Worm (Caenorhabditis elegans): ENCODE data around the gene F32H5.1.

DNA sequence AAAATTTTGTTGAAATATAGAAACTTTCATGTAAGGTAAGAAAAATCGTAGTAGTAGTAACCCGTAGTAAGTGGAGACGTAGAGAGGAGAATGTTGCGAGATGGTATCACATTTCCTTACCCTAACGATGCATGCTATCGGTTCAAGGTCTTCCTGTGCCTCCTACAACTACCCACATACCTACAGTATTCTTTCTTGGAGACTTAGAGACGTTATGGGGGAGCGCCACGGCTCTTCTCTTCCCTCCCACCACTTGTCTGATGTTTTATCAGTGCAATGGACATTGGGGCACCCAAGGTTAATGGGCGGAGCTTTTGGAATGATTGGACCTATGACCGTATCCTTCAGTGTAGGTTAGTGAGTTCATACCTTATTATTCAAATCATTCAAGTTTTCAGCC, 33.1 kb upstream of the F32H5.1 start:
- TF ChIP-seq ceh-32 (tag; optimal IDR thresholded peaks at IDR 0.05; ENCODE audit: poor library complexity): no peak
- TF ChIP-seq nhr-76 (tag; optimal IDR thresholded peaks at IDR 0.05): no peak
- no peak for TF ChIP-seq ceh-28 (tag; optimal IDR thresholded peaks at IDR 0.05)
- TF ChIP-seq ceh-82 (tag; optimal IDR thresholded peaks at IDR 0.05): no peak
- TF ChIP-seq mxl-2 (GFP tag; conservative IDR thresholded peaks at IDR 0.05): no peak
- TF ChIP-seq unc-62 (GFP tag; optimal IDR thresholded peaks at IDR 0.05 in 1 of 2): no peak
- no peak for TF ChIP-seq unc-62 (tag; optimal IDR thresholded peaks at IDR 0.05)
- no peak for TF ChIP-seq lin-1 (GFP tag; IDR thresholded peaks at IDR 0.05)
- no peak for TF ChIP-seq unc-39 (tag; optimal IDR thresholded peaks at IDR 0.05)
- no peak for TF ChIP-seq lin-15B (tag; optimal IDR thresholded peaks at IDR 0.05)
- TF ChIP-seq nhr-237 (tag; optimal IDR thresholded peaks at IDR 0.05): no peak
- no peak for TF ChIP-seq lin-39 (tag; optimal IDR thresholded peaks at IDR 0.05)
- TF ChIP-seq nhr-6 (tag; optimal IDR thresholded peaks at IDR 0.05): no peak

Data from whole organism, L4 larva.